Fruit fly (Drosophila melanogaster) whole organism, prepupa: Measurements from ENCODE around the gene RAF2.
A peak's percentile ranks its signal among the peaks of the same experiment; 100 is the strongest.

ENCODE experiments used
- CG11762 ChIP-seq: fragments of 200-800 bp; sonication (Bioruptor generic); optimal IDR thresholded peaks from 3 replicates; lab custom pipeline; 2016; ENCODE audit warnings: missing biosample characterization, missing genetic modification characterization; ENCODE audit not compliant: insufficient read depth
- CG16779 ChIP-seq: fragments of 200-800 bp; sonication (Bioruptor generic); optimal IDR thresholded peaks from 3 replicates; lab custom pipeline; 2017; ENCODE audit warnings: missing biosample characterization, mild to moderate bottlenecking, missing genetic modification characterization
- CG3919 ChIP-seq: fragments of 200-800 bp; sonication (Bioruptor generic); optimal IDR thresholded peaks from 3 replicates; lab custom pipeline; 2016; ENCODE audit warnings: missing biosample characterization, missing genetic modification characterization
- CG4318 ChIP-seq: fragments of 200-800 bp; sonication (Bioruptor generic); optimal IDR thresholded peaks from 3 replicates; lab custom pipeline; 2017; ENCODE audit warnings: missing biosample characterization, mild to moderate bottlenecking, missing genetic modification characterization
- CG8632 ChIP-seq: fragments of 200-800 bp; sonication (Bioruptor generic); optimal IDR thresholded peaks from 3 replicates; lab custom pipeline; 2016; ENCODE audit warnings: missing biosample characterization, missing genetic modification characterization
- Eip75B ChIP-seq: fragments of 200-800 bp; sonication (Bioruptor generic); optimal IDR thresholded peaks from 3 replicates; lab custom pipeline; 2016; ENCODE audit warnings: missing biosample characterization, missing genetic modification characterization
- Gug ChIP-seq: fragments of 200-800 bp; sonication (Bioruptor generic); IDR thresholded peaks from 2 replicates; pipeline ENCODE4 v1.3.6; 2022; ENCODE audit warnings: missing biosample characterization, missing genetic modification characterization
- salr ChIP-seq, 2 experiments: fragments of 200-800 bp; sonication (Bioruptor generic); optimal IDR thresholded peaks; 3 replicates each; lab custom pipeline; 2016 to 2018; ENCODE audit warnings: missing biosample characterization in 2 of 2, missing genetic modification characterization in 2 of 2, mild to moderate bottlenecking in 1 of 2

DNA sequence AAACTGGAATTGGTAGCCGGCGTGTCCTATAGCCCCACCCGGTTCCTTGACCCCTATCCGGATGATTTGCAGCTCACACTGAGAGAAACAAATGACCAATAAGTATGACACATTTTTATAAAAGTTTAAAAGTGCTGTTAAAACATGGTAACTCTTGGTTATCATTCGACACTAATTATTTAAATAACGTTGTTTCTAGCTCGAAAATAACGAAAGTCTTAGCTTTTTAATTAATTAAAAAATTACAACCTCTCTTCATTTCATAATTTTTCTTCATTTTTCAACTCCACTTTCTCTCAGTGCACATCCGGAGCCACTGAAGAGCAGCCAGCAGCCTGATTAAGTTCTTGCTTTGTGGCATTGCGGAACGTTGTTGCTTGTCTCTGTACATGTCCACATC is 21.9 kb upstream of the RAF2 start:
- TF ChIP-seq CG8632 (GFP tag; lab: Kevin White, UChicago) (peak; percentile 90), CG3919 (GFP tag; lab: Kevin White, UChicago) (peak; percentile 92), Gug (GFP tag; lab: Robert Waterston, UW) (no peak), CG4318 (peak; percentile 39), CG11762 (GFP tag; lab: Kevin White, UChicago) (peak; percentile 84), salr (GFP tag; optimal IDR thresholded peaks at IDR 0.05; lab: Kevin White, UChicago) (peak; percentile 75), CG16779 (peak; percentile 82), Eip75B (peak; percentile 93)
